Fruit fly (Drosophila melanogaster): ENCODE results near the gene ATPsynB.

Gene ATPsynB

dm6 chr3L:9713383-9713827 is 16.4 kb upstream of the ATPsynB start, which contains the start of gene SH3PX1:
Gene SH3PX1, minus strand, starts transcription at chr3L:9713827.
- TF ChIP-seq Rel (GFP tag; optimal IDR thresholded peaks at IDR 0.05) (no peak), Rel (tag; optimal IDR thresholded peaks at IDR 0.05) (peak; percentile 40), HLH106 (tag; optimal IDR thresholded peaks at IDR 0.05) (no peak), sv (GFP tag; optimal IDR thresholded peaks at IDR 0.05) (no peak), Hr83 (GFP tag; optimal IDR thresholded peaks at IDR 0.05; ENCODE audit: poor library complexity, severe bottlenecking) (peak; percentile 30), foxo (GFP tag; optimal IDR thresholded peaks at IDR 0.05) (no peak), h (GFP tag; optimal IDR thresholded peaks at IDR 0.05) (no peak), lola (GFP tag; optimal IDR thresholded peaks at IDR 0.05) (no peak)

DNA sequence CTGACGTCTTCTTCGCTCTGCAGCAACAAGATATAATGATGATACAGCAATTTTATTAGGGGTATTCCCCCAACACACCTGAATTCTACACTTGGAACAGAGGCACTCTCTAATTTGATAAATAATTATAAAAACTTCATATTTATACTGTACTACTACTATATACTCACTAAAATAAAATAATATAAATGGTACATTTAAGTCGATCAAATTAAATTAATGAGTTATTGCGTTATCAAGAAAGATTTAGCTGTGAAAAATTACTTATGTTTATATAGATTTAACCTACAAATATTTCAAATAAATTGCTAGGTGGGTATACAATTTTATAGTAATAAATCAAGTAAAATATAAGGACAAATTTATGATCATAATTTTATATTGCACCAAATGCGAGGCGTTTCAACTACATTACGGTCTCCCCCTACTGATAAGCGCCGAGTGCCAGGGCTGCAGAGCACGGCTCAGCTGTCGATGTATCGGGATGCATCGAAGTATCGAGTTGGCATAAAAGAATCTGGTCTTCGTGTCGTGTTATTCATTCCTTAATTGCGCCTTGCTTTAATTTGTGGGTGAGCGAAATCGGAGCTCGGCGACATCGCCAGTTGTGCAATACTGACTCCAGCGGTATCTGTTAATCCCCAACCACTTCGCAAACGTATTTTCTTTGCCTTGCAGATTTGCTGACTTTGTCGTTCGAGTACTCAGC is 15.8 kb upstream of the ATPsynB start, which contains the start of gene vsg:
TSS of gene vsg (plus strand) at position 497 of the 709 bp plus-strand sequence.
- peak; percentile 87 for TF ChIP-seq HLH106 (tag; optimal IDR thresholded peaks at IDR 0.05)
- peak; percentile 62 for TF ChIP-seq psq (GFP tag; optimal IDR thresholded peaks at IDR 0.05)
- no peak for TF ChIP-seq pan (optimal IDR thresholded peaks at IDR 0.05)
- peak; percentile 82 for TF ChIP-seq Sp1 (GFP tag; optimal IDR thresholded peaks at IDR 0.05)
- peak in 1 of 2 experiments; percentile 76 for TF ChIP-seq foxo (GFP tag; optimal IDR thresholded peaks at IDR 0.05)
- TF ChIP-seq Hnf4 (GFP tag; optimal IDR thresholded peaks at IDR 0.05): no peak
- TF ChIP-seq CG9705 (GFP tag; optimal IDR thresholded peaks at IDR 0.05): peak; percentile 51
- TF ChIP-seq woc (GFP tag; optimal IDR thresholded peaks at IDR 0.05): peak; percentile 47
- peak; percentile 9 for TF ChIP-seq N (GFP tag; optimal IDR thresholded peaks at IDR 0.05)
- TF ChIP-seq dmrt93B (GFP tag; optimal IDR thresholded peaks at IDR 0.05): peak; percentile 70
- TF ChIP-seq fru (GFP tag; optimal IDR thresholded peaks at IDR 0.05): peak; percentile 44
- no peak for TF ChIP-seq GATAd (GFP tag; optimal IDR thresholded peaks at IDR 0.05)
- peak; percentile 60 for TF ChIP-seq OdsH (GFP tag; optimal IDR thresholded peaks at IDR 0.05)
- peak; percentile 62 for TF ChIP-seq rgr (GFP tag; optimal IDR thresholded peaks at IDR 0.05)
- TF ChIP-seq Myc (optimal IDR thresholded peaks at IDR 0.05): peak; percentile 4
- peak; percentile 38 for TF ChIP-seq h (GFP tag; optimal IDR thresholded peaks at IDR 0.05)
- no peak for TF ChIP-seq Abd-B (GFP tag; optimal IDR thresholded peaks at IDR 0.05)
- peak; percentile 75 for TF ChIP-seq sv (GFP tag; optimal IDR thresholded peaks at IDR 0.05)
- peak; percentile 69 for TF ChIP-seq Hr83 (GFP tag; optimal IDR thresholded peaks at IDR 0.05; ENCODE audit: poor library complexity, severe bottlenecking)
- TF ChIP-seq Dfd (GFP tag; optimal IDR thresholded peaks at IDR 0.05): peak; percentile 30
- no peak for TF ChIP-seq Vsx2 (GFP tag; optimal IDR thresholded peaks at IDR 0.05; ENCODE audit: partially characterized antibody)
- TF ChIP-seq ey (GFP tag; optimal IDR thresholded peaks at IDR 0.05): peak; percentile 55

DNA sequence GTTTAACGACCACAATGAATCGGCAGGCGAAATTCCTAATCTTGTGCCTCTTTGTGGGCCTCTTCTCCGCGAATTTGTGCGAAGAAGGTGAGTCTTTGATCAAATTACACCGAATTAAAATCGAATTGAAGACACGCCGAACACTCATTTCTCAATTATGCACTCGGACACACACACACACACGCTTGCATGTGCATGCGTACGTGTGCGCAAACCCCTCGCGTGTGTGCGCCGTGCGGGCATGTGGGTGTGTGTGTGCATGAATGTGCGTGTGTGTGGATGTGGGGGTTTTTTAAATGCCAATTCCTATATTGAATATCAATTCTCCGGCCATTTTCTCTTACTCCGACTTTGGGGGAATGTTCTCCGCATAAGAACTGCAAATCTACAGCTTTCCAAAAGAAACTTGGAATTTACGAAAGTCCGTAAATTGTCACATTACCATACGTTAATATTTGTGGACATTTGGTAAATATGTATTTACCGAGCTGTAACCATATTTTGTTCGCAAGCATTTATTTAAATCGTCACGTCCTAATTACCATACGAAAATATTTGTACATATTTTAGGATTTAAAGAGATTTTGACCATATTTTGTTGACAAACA is 15.2 kb upstream of the ATPsynB start:
- TF ChIP-seq Rel (GFP tag; optimal IDR thresholded peaks at IDR 0.05) (no peak), Rel (tag; optimal IDR thresholded peaks at IDR 0.05) (peak; percentile 100), Dif (GFP tag; optimal IDR thresholded peaks at IDR 0.05; ENCODE audit: partially characterized antibody) (peak; percentile 36), Abd-B (GFP tag; optimal IDR thresholded peaks at IDR 0.05) (peak; percentile 34), Hr83 (GFP tag; optimal IDR thresholded peaks at IDR 0.05; ENCODE audit: poor library complexity, severe bottlenecking) (peak; percentile 57), pan (optimal IDR thresholded peaks at IDR 0.05) (no peak), Sp1 (GFP tag; optimal IDR thresholded peaks at IDR 0.05) (no peak), dsf (GFP tag; optimal IDR thresholded peaks at IDR 0.05; ENCODE audit: borderline replicate concordance) (no peak)

DNA sequence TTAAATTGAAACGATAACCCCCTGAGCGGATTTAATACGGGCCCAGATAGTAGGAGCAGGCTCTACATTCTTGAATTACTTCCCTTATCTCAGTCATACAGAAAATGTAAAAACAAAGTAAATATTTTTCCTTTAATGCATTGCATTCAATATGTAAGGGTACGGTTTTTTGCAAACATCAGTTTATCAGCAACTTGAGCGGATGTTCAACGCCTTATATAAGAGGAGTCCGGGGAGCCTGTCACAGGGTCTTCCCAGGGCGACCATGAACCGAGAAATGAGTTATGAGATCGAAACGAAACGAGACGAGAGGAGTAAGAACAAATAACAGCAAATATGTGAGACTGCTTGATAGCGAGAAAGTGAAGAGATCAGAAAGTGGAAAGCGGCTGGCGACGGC is 13.2 kb upstream of the ATPsynB start:
- TF ChIP-seq psq (GFP tag; optimal IDR thresholded peaks at IDR 0.05) (no peak), Rel (GFP tag; optimal IDR thresholded peaks at IDR 0.05) (no peak), Rel (tag; optimal IDR thresholded peaks at IDR 0.05) (peak; percentile 90), Hnf4 (GFP tag; optimal IDR thresholded peaks at IDR 0.05) (no peak), OdsH (GFP tag; optimal IDR thresholded peaks at IDR 0.05) (no peak), CG9705 (GFP tag; optimal IDR thresholded peaks at IDR 0.05) (no peak), pan (optimal IDR thresholded peaks at IDR 0.05) (no peak), Mio (GFP tag; optimal IDR thresholded peaks at IDR 0.05) (no peak)

- no peak for TF ChIP-seq CG32264 (GFP tag; optimal IDR thresholded peaks at IDR 0.05)
- no peak for TF ChIP-seq brk (GFP tag; optimal IDR thresholded peaks at IDR 0.05)
- TF ChIP-seq CG9705 (GFP tag; optimal IDR thresholded peaks at IDR 0.05): no peak
- no peak for TF ChIP-seq Mio (GFP tag; optimal IDR thresholded peaks at IDR 0.05)
- TF ChIP-seq Dfd (GFP tag; optimal IDR thresholded peaks at IDR 0.05): no peak
- no peak for TF ChIP-seq N (GFP tag; optimal IDR thresholded peaks at IDR 0.05)
- TF ChIP-seq sage (GFP tag; optimal IDR thresholded peaks at IDR 0.05): no peak
- TF ChIP-seq woc (GFP tag; optimal IDR thresholded peaks at IDR 0.05): no peak
- TF ChIP-seq Dif (GFP tag; optimal IDR thresholded peaks at IDR 0.05; ENCODE audit: partially characterized antibody): no peak
- no peak for TF ChIP-seq Hr78 (GFP tag; optimal IDR thresholded peaks at IDR 0.05)
- no peak for TF ChIP-seq fru (GFP tag; optimal IDR thresholded peaks at IDR 0.05)
- no peak for TF ChIP-seq HLH106 (tag; optimal IDR thresholded peaks at IDR 0.05)
- TF ChIP-seq Rel (GFP tag; optimal IDR thresholded peaks at IDR 0.05): no peak
- no peak for TF ChIP-seq Rel (tag; optimal IDR thresholded peaks at IDR 0.05)
- TF ChIP-seq h (GFP tag; optimal IDR thresholded peaks at IDR 0.05): no peak
These were observed 12.7 kb upstream of the ATPsynB start for dm6 chr3L:9717101-9717500.

All from whole organism, wandering third instar larva.